Worm (Caenorhabditis elegans) whole organism, L4 larva: ENCODE results near the gene C45H4.13.

Source experiments
- F49E8.2 ChIP-seq: sonication (generic microtip); optimal IDR thresholded peaks from 2 replicates; lab custom pipeline; 2016; ENCODE audit warnings: missing compliant biosample characterization, mild to moderate bottlenecking, missing genetic modification characterization, borderline replicate concordance
- fkh-10 ChIP-seq: fragments of 150-350 bp; optimal IDR thresholded peaks from 2 replicates; lab custom pipeline; 2014; ENCODE audit warnings: missing biosample characterization, missing genetic modification reagents, missing genetic modification characterization
- lin-1 ChIP-seq: fragments of 200-800 bp; sonication (Bioruptor generic); IDR thresholded peaks from 2 replicates; pipeline ENCODE4 v1.3.6; 2022; ENCODE audit warnings: missing genetic modification reagents, missing genetic modification characterization, missing compliant biosample characterization
- pqm-1 ChIP-seq: sonication (generic microtip); optimal IDR thresholded peaks from 2 replicates; lab custom pipeline; 2017; ENCODE audit warnings: missing biosample characterization, missing genetic modification characterization

ce11 chrV:2105976-2106375 lies 44.8 kb downstream of the C45H4.13 start, which contains the start of gene F22F7.4:
- TF ChIP-seq F49E8.2 (tag; lab: Kevin White, UChicago) (no peak), lin-1 (GFP tag; lab: Robert Waterston, UW) (no peak), fkh-10 (GFP tag; lab: Kevin White, UChicago) (no peak), pqm-1 (tag; lab: Kevin White, UChicago) (no peak)
